Worm (Caenorhabditis elegans): ENCODE measurements around the gene F53F4.15.

DNA sequence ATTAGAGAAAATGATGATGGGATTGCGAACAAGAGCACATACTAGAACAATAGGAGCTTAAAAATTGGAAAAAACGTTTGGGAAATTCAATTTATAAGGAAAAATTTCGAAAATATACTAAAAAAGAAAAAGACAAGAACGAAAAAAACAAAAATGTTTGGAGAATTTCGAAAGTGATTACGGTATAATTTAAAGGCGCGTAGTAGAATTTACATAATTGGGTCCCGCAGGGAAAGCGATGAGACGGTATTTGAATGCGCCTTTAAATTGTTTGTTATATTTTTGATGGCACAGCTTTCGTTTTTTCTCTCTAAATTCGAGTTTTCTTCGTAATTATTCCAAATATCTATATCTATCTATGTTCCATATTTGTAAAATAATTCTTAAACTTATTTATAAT, 39.3 kb downstream of the F53F4.15 start:
- TF ChIP-seq him-1 (tag; optimal IDR thresholded peaks at IDR 0.05), result no peak
- TF ChIP-seq W03F9.2 (tag; optimal IDR thresholded peaks at IDR 0.05), result peak; percentile 68
- no peak for TF ChIP-seq dao-5 (tag; optimal IDR thresholded peaks at IDR 0.05)
